Worm (Caenorhabditis elegans) whole organism, mixed stage, embryonic: ENCODE results near the gene icd-1.

Experiments
- M03D4.4 ChIP-seq: sonication (generic microtip); optimal IDR thresholded peaks from 2 replicates; lab custom pipeline; 2017; ENCODE audit warnings: mild to moderate bottlenecking, missing genetic modification characterization, missing compliant biosample characterization
- bed-3 ChIP-seq: fragments of 200-800 bp; sonication (Bioruptor generic); optimal IDR thresholded peaks from 3 replicates; lab custom pipeline; 2018; ENCODE audit warnings: mild to moderate bottlenecking, missing genetic modification characterization, moderate library complexity, missing compliant biosample characterization
- blmp-1 ChIP-seq: fragments of 150-350 bp; optimal IDR thresholded peaks from 2 replicates; lab custom pipeline; 2014; ENCODE audit warnings: missing biosample characterization, missing genetic modification characterization
- ceh-39 ChIP-seq: fragments of 150-350 bp; optimal IDR thresholded peaks from 2 replicates; lab custom pipeline; 2014; ENCODE audit warnings: missing biosample characterization, missing genetic modification characterization
- ceh-43 ChIP-seq: fragments of 200-800 bp; sonication (Bioruptor generic); optimal IDR thresholded peaks from 2 replicates; lab custom pipeline; 2018; ENCODE audit warnings: mild to moderate bottlenecking, missing genetic modification characterization, moderate library complexity, missing compliant biosample characterization
- ceh-83 ChIP-seq: fragments of 200-800 bp; sonication (Bioruptor generic); optimal IDR thresholded peaks from 2 replicates; lab custom pipeline; 2018; ENCODE audit warnings: mild to moderate bottlenecking, missing genetic modification characterization, missing compliant biosample characterization
- ces-1 ChIP-seq: fragments of 150-350 bp; optimal IDR thresholded peaks from 2 replicates; lab custom pipeline; 2014; ENCODE audit warnings: missing biosample characterization, missing genetic modification reagents, missing genetic modification characterization
- cnd-1 ChIP-seq: fragments of 200-800 bp; sonication (Bioruptor generic); optimal IDR thresholded peaks from 2 replicates; lab custom pipeline; 2018; ENCODE audit warnings: mild to moderate bottlenecking, missing genetic modification characterization, missing compliant biosample characterization
- drap-1 ChIP-seq: fragments of 200-800 bp; sonication (Bioruptor generic); optimal IDR thresholded peaks from 3 replicates; lab custom pipeline; 2018; ENCODE audit warnings: mild to moderate bottlenecking, missing genetic modification characterization, missing compliant biosample characterization
- elt-1 ChIP-seq: sonication (generic microtip); optimal IDR thresholded peaks from 2 replicates; lab custom pipeline; 2017; ENCODE audit warnings: missing genetic modification characterization, mild to moderate bottlenecking, missing compliant biosample characterization, antibody characterized with exemption, moderate library complexity, borderline replicate concordance; ENCODE audit not compliant: insufficient read depth
- elt-3 ChIP-seq: fragments of 150-350 bp; optimal IDR thresholded peaks from 2 replicates; lab custom pipeline; 2014; ENCODE audit warnings: missing biosample characterization, missing genetic modification characterization
- flh-1 ChIP-seq: fragments of 200-800 bp; sonication (Bioruptor generic); optimal IDR thresholded peaks from 2 replicates; lab custom pipeline; 2018; ENCODE audit warnings: mild to moderate bottlenecking, missing genetic modification characterization, moderate library complexity, missing compliant biosample characterization
- ham-2 ChIP-seq: fragments of 200-800 bp; sonication (Bioruptor generic); optimal IDR thresholded peaks from 2 replicates; lab custom pipeline; 2018; ENCODE audit warnings: mild to moderate bottlenecking, missing genetic modification characterization, missing compliant biosample characterization
- hlh-1 ChIP-seq: fragments of 150-350 bp; optimal IDR thresholded peaks from 2 replicates; lab custom pipeline; 2014; ENCODE audit warnings: missing biosample characterization, missing genetic modification reagents, missing genetic modification characterization
- lin-13 ChIP-seq: fragments of 150-350 bp; optimal IDR thresholded peaks from 2 replicates; lab custom pipeline; 2014; ENCODE audit warnings: missing biosample characterization, missing genetic modification characterization
- lin-32 ChIP-seq: fragments of 200-800 bp; sonication (Bioruptor generic); optimal IDR thresholded peaks from 2 replicates; lab custom pipeline; 2018; ENCODE audit warnings: mild to moderate bottlenecking, missing genetic modification characterization, missing compliant biosample characterization
- lsy-2 ChIP-seq: fragments of 150-350 bp; optimal IDR thresholded peaks from 2 replicates; lab custom pipeline; 2014; ENCODE audit warnings: missing biosample characterization, missing genetic modification characterization
- mab-5 ChIP-seq: fragments of 150-350 bp; optimal IDR thresholded peaks from 2 replicates; lab custom pipeline; 2014; ENCODE audit warnings: missing biosample characterization, missing genetic modification characterization
- mep-1 ChIP-seq: fragments of 150-350 bp; optimal IDR thresholded peaks from 2 replicates; lab custom pipeline; 2017; ENCODE audit warnings: missing biosample characterization, missing genetic modification reagents, missing genetic modification characterization, inconsistent platforms
- mls-2 ChIP-seq: sonication (generic microtip); optimal IDR thresholded peaks from 2 replicates; lab custom pipeline; 2016; ENCODE audit warnings: mild to moderate bottlenecking, missing genetic modification characterization, moderate library complexity, missing compliant biosample characterization
- nhr-12 ChIP-seq: fragments of 150-350 bp; optimal IDR thresholded peaks from 2 replicates; lab custom pipeline; 2014; ENCODE audit warnings: missing biosample characterization, missing genetic modification characterization
- nhr-2 ChIP-seq: fragments of 150-350 bp; optimal IDR thresholded peaks from 2 replicates; lab custom pipeline; 2014; ENCODE audit warnings: missing biosample characterization, missing genetic modification characterization
- nhr-237 ChIP-seq: fragments of 150-350 bp; optimal IDR thresholded peaks from 2 replicates; lab custom pipeline; 2014; ENCODE audit warnings: missing biosample characterization, missing genetic modification characterization
- nhr-28 ChIP-seq: fragments of 150-350 bp; optimal IDR thresholded peaks from 2 replicates; lab custom pipeline; 2014; ENCODE audit warnings: missing biosample characterization, missing genetic modification characterization
- nhr-76 ChIP-seq: sonication (generic microtip); optimal IDR thresholded peaks from 2 replicates; lab custom pipeline; 2017; ENCODE audit warnings: missing biosample characterization, missing genetic modification characterization
- pha-4 ChIP-seq: fragments of 150-350 bp; optimal IDR thresholded peaks from 2 replicates; lab custom pipeline; 2018; ENCODE audit warnings: missing biosample characterization, missing genetic modification reagents, missing genetic modification characterization
- sem-2 ChIP-seq: fragments of 200-800 bp; sonication (Bioruptor generic); optimal IDR thresholded peaks from 2 replicates; lab custom pipeline; 2018; ENCODE audit warnings: mild to moderate bottlenecking, missing genetic modification characterization, missing compliant biosample characterization
- snpc-4 ChIP-seq: fragments of 150-350 bp; optimal IDR thresholded peaks from 2 replicates; lab custom pipeline; 2014; ENCODE audit warnings: missing biosample characterization, missing genetic modification characterization
- tbx-8 ChIP-seq: fragments of 200-800 bp; sonication (Bioruptor generic); optimal IDR thresholded peaks from 2 replicates; lab custom pipeline; 2018; ENCODE audit warnings: mild to moderate bottlenecking, missing genetic modification characterization, moderate library complexity, missing compliant biosample characterization
- unc-120 ChIP-seq: sonication (generic microtip); optimal IDR thresholded peaks from 2 replicates; lab custom pipeline; 2017; ENCODE audit warnings: missing genetic modification characterization, missing compliant biosample characterization; ENCODE audit not compliant: poor library complexity, severe bottlenecking
- unc-39 ChIP-seq: fragments of 150-350 bp; optimal IDR thresholded peaks from 2 replicates; lab custom pipeline; 2014; ENCODE audit warnings: missing biosample characterization, missing genetic modification characterization
- unc-62 ChIP-seq: fragments of 150-350 bp; optimal IDR thresholded peaks from 2 replicates; lab custom pipeline; 2014; ENCODE audit warnings: missing biosample characterization, missing genetic modification reagents, missing genetic modification characterization
- zip-8 ChIP-seq: fragments of 150-350 bp; optimal IDR thresholded peaks from 2 replicates; lab custom pipeline; 2014; ENCODE audit warnings: missing biosample characterization, missing genetic modification characterization
- ztf-11 ChIP-seq: fragments of 150-350 bp; optimal IDR thresholded peaks from 2 replicates; lab custom pipeline; 2014; ENCODE audit warnings: missing biosample characterization, missing genetic modification characterization

The icd-1 gene

DNA sequence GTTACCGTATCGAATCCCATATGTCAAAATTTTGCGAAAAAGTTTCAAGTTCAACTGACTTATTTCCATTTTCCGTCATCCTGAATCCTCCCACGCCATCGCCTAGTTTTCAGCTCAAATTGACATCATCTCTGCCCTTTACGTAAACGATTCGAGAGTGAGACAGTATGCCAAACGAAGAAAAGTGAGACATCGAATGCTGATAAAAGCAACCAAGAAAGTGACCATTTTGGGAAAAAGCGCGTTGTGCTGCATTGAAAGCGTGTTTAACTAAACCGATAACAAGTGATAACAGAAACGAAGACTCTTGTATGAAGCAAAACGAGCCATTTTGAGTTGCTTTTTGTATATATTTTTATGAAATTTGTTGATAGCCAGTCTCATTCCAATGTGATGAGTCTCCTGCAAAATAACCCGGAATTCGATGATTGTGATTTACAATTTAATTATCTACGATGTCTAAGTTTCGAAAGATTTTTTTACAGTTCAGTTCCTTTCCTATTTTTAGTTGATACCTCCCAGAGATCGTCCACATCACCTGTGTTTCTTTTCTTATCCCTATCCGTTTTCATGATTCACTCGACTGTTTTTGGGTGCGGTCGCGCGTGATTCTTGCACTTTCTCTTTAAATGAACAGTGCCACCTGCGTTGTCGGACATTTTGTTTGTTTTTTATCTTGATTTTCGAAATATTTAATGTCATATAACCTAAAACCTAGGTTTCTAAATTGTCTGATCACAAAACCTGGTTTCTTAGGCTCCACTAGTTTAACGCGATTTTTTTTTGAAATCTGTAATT lies 27.0 kb upstream of the icd-1 start:
- TF ChIP-seq sem-2 (GFP tag; lab: Kevin White, UChicago) (no peak), nhr-76 (tag; lab: Kevin White, UChicago) (no peak), ham-2 (no peak), hlh-1 (tag; lab: Kevin White, UChicago) (no peak), flh-1 (no peak), bed-3 (GFP tag; lab: Kevin White, UChicago) (no peak), nhr-12 (no peak), zip-8 (tag; lab: Kevin White, UChicago) (no peak)

ce11 chrII:6614500-6614899 lies 26.0 kb upstream of the icd-1 start:
- TF ChIP-seq mep-1 (no peak), nhr-76 (tag; lab: Kevin White, UChicago) (no peak), mls-2 (no peak), ceh-43 (no peak), ces-1 (GFP tag; lab: Kevin White, UChicago) (no peak)

ce11 chrII:6612544-6612943 lies 24.1 kb upstream of the icd-1 start:
- TF ChIP-seq ceh-83 (GFP tag; lab: Kevin White, UChicago) (no peak), tbx-8 (no peak), mab-5 (tag; lab: Kevin White, UChicago) (no peak), snpc-4 (no peak), zip-8 (tag; lab: Kevin White, UChicago) (no peak), M03D4.4 (tag; lab: Kevin White, UChicago) (no peak), nhr-2 (no peak), nhr-12 (no peak), ces-1 (GFP tag; lab: Kevin White, UChicago) (no peak)

DNA sequence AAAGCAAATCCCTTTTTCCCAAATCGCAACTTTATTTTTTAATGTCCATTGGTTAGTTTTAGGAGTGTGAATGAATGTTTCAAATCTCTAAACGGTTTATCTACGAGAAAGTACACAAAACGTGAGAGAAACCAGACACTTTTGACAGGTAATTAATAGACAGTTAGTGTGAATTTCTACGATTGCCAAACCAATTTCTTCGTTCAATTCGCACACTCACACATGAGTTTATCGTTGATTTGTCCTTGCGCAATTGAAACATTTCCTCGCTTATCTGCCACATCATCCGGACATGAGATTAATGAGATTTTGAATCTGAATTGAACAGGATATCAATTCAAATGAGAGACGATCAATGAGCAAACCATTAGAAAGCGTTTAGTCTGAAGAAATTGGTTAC lies 21.8 kb upstream of the icd-1 start:
- TF ChIP-seq hlh-1 (tag; lab: Kevin White, UChicago) (no peak), elt-1 (tag; lab: Kevin White, UChicago) (peak; percentile 4)

ce11 chrII:6609315-6609842 lies 20.9 kb upstream of the icd-1 start, which contains the start of gene epg-5:
TSS of gene epg-5 (minus strand) at chrII:6609365.
- TF ChIP-seq unc-62 (GFP tag; lab: Kevin White, UChicago) (no peak), zip-8 (tag; lab: Kevin White, UChicago) (no peak), unc-120 (peak; percentile 67)
- TF ChIP-seq, all 35 proteins: peak for 1

ce11 chrII:6608626-6609025 lies 20.2 kb upstream of the icd-1 start:
- TF ChIP-seq mab-5 (tag; lab: Kevin White, UChicago), result no peak
- no peak for TF ChIP-seq ham-2
- no peak for TF ChIP-seq cnd-1
- TF ChIP-seq nhr-237, result no peak
- no peak for TF ChIP-seq mep-1
- no peak for TF ChIP-seq ceh-43
- TF ChIP-seq blmp-1, result no peak
- no peak for TF ChIP-seq sem-2 (GFP tag; lab: Kevin White, UChicago)
- TF ChIP-seq ceh-83 (GFP tag; lab: Kevin White, UChicago), result no peak
- TF ChIP-seq tbx-8, result no peak

- TF ChIP-seq lin-32 (GFP tag; lab: Kevin White, UChicago) (no peak), ceh-39 (tag; lab: Kevin White, UChicago) (peak; percentile 19), elt-1 (tag; lab: Kevin White, UChicago) (no peak), lsy-2 (tag; lab: Kevin White, UChicago) (no peak), sem-2 (GFP tag; lab: Kevin White, UChicago) (no peak), nhr-12 (no peak), cnd-1 (peak; percentile 29), flh-1 (no peak), bed-3 (GFP tag; lab: Kevin White, UChicago) (no peak), blmp-1 (no peak), snpc-4 (no peak), lin-13 (tag; lab: Kevin White, UChicago) (peak; percentile 6), ztf-11 (tag; lab: Kevin White, UChicago) (no peak), elt-3 (tag; lab: Kevin White, UChicago) (no peak), ceh-43 (no peak), tbx-8 (no peak), ham-2 (peak; percentile 79), pha-4 (tag; lab: Kevin White, UChicago) (peak; percentile 42), nhr-28 (tag; lab: Kevin White, UChicago) (no peak), M03D4.4 (tag; lab: Kevin White, UChicago) (no peak), mep-1 (no peak), nhr-76 (tag; lab: Kevin White, UChicago) (no peak), unc-39 (no peak), drap-1 (no peak), zip-8 (tag; lab: Kevin White, UChicago) (no peak), nhr-2 (no peak), hlh-1 (tag; lab: Kevin White, UChicago) (no peak), unc-62 (GFP tag; lab: Kevin White, UChicago) (no peak), mls-2 (no peak)
These were observed 12.5 kb upstream of the icd-1 start, which contains the start of gene vps-33.2 for ce11 chrII:6600973-6601372. TSS of gene vps-33.2 (plus strand) at chrII:6601216.
